Fruit fly (Drosophila melanogaster): ENCODE measurements around the gene Elo68beta.

The Elo68beta gene

DNA sequence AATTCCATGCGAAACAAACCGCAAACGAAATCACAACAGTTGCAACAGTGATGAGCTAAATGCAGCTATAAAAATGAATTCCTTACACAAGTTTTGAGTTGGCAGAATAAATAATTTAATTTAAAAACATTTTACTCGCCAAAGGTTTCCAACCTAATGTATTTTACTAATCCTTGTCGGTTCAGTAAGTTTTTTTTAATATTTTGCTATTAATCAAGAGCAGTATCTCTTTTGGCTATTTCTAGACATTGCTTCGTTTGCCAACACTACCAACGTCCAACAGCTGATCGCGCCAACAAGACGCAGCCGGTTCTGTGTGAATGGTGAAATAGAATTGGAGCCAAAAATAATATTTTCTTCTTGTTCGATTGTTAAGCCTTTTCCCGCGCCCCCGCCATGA is 36.8 kb downstream of the Elo68beta start, which contains the start of the genes CG32075, CG45101 and SuUR (continued):
- TF ChIP-seq CG15011 (GFP tag; optimal IDR thresholded peaks at IDR 0.05) = peak; percentile 39
- peak; percentile 83 for TF ChIP-seq repo (GFP tag; optimal IDR thresholded peaks at IDR 0.05)
- TF ChIP-seq NC2β (GFP tag; optimal IDR thresholded peaks at IDR 0.05) = peak; percentile 86
- TF ChIP-seq Oli (tag; optimal IDR thresholded peaks at IDR 0.05) = peak; percentile 82
- peak; percentile 75 for TF ChIP-seq maf-S (GFP tag; optimal IDR thresholded peaks at IDR 0.05)
- TF ChIP-seq pb (GFP tag; optimal IDR thresholded peaks at IDR 0.05) = peak; percentile 43
- TF ChIP-seq Hr39 (optimal IDR thresholded peaks at IDR 0.05) = no peak
- no peak for TF ChIP-seq Dip2 (GFP tag; IDR thresholded peaks at IDR 0.05)
- peak; percentile 77 for TF ChIP-seq nerfin-1 (tag; optimal IDR thresholded peaks at IDR 0.05)
- TF ChIP-seq da (GFP tag; optimal IDR thresholded peaks at IDR 0.05) = peak; percentile 73
- peak; percentile 67 for TF ChIP-seq Hmx (GFP tag; optimal IDR thresholded peaks at IDR 0.05)
- no peak for TF ChIP-seq CG6791 (GFP tag; IDR thresholded peaks at IDR 0.05; ENCODE audit: partially characterized antibody)
- peak in 1 of 2 experiments; percentile 30 for TF ChIP-seq tll (GFP tag; optimal IDR thresholded peaks at IDR 0.05)
- TF ChIP-seq Nf-YC (tag; optimal IDR thresholded peaks at IDR 0.05) = peak; percentile 78
- peak; percentile 81 for TF ChIP-seq Elba2 (GFP tag; optimal IDR thresholded peaks at IDR 0.05)
- TF ChIP-seq CG15696 (tag; optimal IDR thresholded peaks at IDR 0.05) = peak; percentile 84
- TF ChIP-seq Dbx (GFP tag; IDR thresholded peaks at IDR 0.05) = peak; percentile 91
- TF ChIP-seq vnd (GFP tag; IDR thresholded peaks at IDR 0.05; ENCODE audit: partially characterized antibody) = no peak
- TF ChIP-seq Rx (GFP tag; IDR thresholded peaks at IDR 0.05) = peak; percentile 77
- TF ChIP-seq sob (GFP tag; IDR thresholded peaks at IDR 0.05) = peak; percentile 88
- peak; percentile 92 for TF ChIP-seq Rfx (GFP tag; IDR thresholded peaks at IDR 0.05)
- TF ChIP-seq CG12659 (GFP tag; optimal IDR thresholded peaks at IDR 0.05) = peak; percentile 94
- peak; percentile 86 for TF ChIP-seq Side (GFP tag; optimal IDR thresholded peaks at IDR 0.05)
- TF ChIP-seq CG15269 (tag; optimal IDR thresholded peaks at IDR 0.05) = peak; percentile 80
- peak; percentile 92 for TF ChIP-seq bab2 (GFP tag; optimal IDR thresholded peaks at IDR 0.05)
- TF ChIP-seq aop (GFP tag; IDR thresholded peaks at IDR 0.05) = no peak; the same call in 1 of the 2 replicates
- peak; percentile 73 for TF ChIP-seq crc (GFP tag; optimal IDR thresholded peaks at IDR 0.05)
- TF ChIP-seq knrl (GFP tag; IDR thresholded peaks at IDR 0.05; ENCODE audit: partially characterized antibody) = peak; percentile 24; the same call in 1 of the 3 replicates
- TF ChIP-seq CG13123 (GFP tag; optimal IDR thresholded peaks at IDR 0.05) = peak; percentile 82
- peak; percentile 46 for TF ChIP-seq CG11398 (GFP tag; optimal IDR thresholded peaks at IDR 0.05)
- TF ChIP-seq jing (GFP tag; optimal IDR thresholded peaks at IDR 0.05) = peak; percentile 67
- TF ChIP-seq tio (GFP tag; optimal IDR thresholded peaks at IDR 0.05) = peak; percentile 85
- peak; percentile 58 for TF ChIP-seq CrebB (tag; optimal IDR thresholded peaks at IDR 0.05)
- no peak for TF ChIP-seq CG6654 (GFP tag; optimal IDR thresholded peaks at IDR 0.05)
- TF ChIP-seq Deaf1 (tag; optimal IDR thresholded peaks at IDR 0.05) = peak; percentile 38
- TF ChIP-seq Pdp1 (GFP tag; optimal IDR thresholded peaks at IDR 0.05) = peak; percentile 87 to 90
- peak; percentile 13 for TF ChIP-seq BtbVII (GFP tag; optimal IDR thresholded peaks at IDR 0.05)
- 0 out of 2 replicates have a peak, but pooled peaks have one; percentile 7 for TF ChIP-seq dimm (GFP tag; IDR thresholded peaks at IDR 0.05)
- peak; percentile 63 for TF ChIP-seq Sry-δ (GFP tag; optimal IDR thresholded peaks at IDR 0.05)
- TF ChIP-seq Sin3A (optimal IDR thresholded peaks at IDR 0.05) = peak; percentile 75
- no peak for TF ChIP-seq zf30C (GFP tag; optimal IDR thresholded peaks at IDR 0.05)
- peak; percentile 81 for TF ChIP-seq CG4730 (GFP tag; IDR thresholded peaks at IDR 0.05)
- TF ChIP-seq CG6854 (GFP tag; optimal IDR thresholded peaks at IDR 0.05) = peak; percentile 45
- peak; percentile 89 for TF ChIP-seq Camta (GFP tag; optimal IDR thresholded peaks at IDR 0.05)
- peak; percentile 67 for TF ChIP-seq CG11723 (GFP tag; optimal IDR thresholded peaks at IDR 0.05)
- TF ChIP-seq Fer2 (tag; optimal IDR thresholded peaks at IDR 0.05) = peak; percentile 79
- TF ChIP-seq CG4282 (GFP tag; optimal IDR thresholded peaks at IDR 0.05) = peak; percentile 74
- TF ChIP-seq nau (GFP tag; optimal IDR thresholded peaks at IDR 0.05) = peak; percentile 75
- TF ChIP-seq CG3163 (GFP tag; optimal IDR thresholded peaks at IDR 0.05) = peak; percentile 71
- TF ChIP-seq Asciz (GFP tag; optimal IDR thresholded peaks at IDR 0.05) = peak; percentile 62
- TF ChIP-seq Poxn (GFP tag; IDR thresholded peaks at IDR 0.05) = peak; percentile 34; the same call in 1 of the 2 replicates
